Fruit fly (Drosophila melanogaster) whole organism, embryonic: ENCODE data around the gene capu.
A peak's percentile ranks its signal among the peaks of the same experiment; 100 is the strongest.

Experiments
- Antp ChIP-seq: fragments of 200-800 bp; sonication (Bioruptor generic); optimal IDR thresholded peaks from 3 replicates; lab custom pipeline; 2016; ENCODE audit warnings: missing biosample characterization, missing genetic modification characterization
- Atf-2 ChIP-seq: fragments of 200-800 bp; sonication (Bioruptor generic); optimal IDR thresholded peaks from 2 replicates; lab custom pipeline; 2016; ENCODE audit warnings: missing biosample characterization, missing genetic modification characterization
- B-H1 ChIP-seq: fragments of 200-800 bp; sonication (Bioruptor generic); IDR thresholded peaks from 3 replicates; pipeline ENCODE4 v1.3.6; 2022; ENCODE audit warnings: missing biosample characterization, missing genetic modification characterization
- Bteb2 ChIP-seq: fragments of 200-800 bp; sonication (Bioruptor generic); optimal IDR thresholded peaks from 2 replicates; lab custom pipeline; 2016; ENCODE audit warnings: missing biosample characterization, missing genetic modification characterization
- CG1024 ChIP-seq: fragments of 200-800 bp; sonication (Bioruptor generic); IDR thresholded peaks from 2 replicates; pipeline ENCODE4 v1.3.6; 2022; ENCODE audit warnings: missing biosample characterization, missing genetic modification characterization
- CG10654 ChIP-seq: fragments of 200-800 bp; sonication (Bioruptor generic); optimal IDR thresholded peaks from 2 replicates; lab custom pipeline; 2016; ENCODE audit warnings: missing biosample characterization, missing genetic modification characterization
- CG11504 ChIP-seq: fragments of 200-800 bp; sonication (Bioruptor generic); optimal IDR thresholded peaks from 3 replicates; lab custom pipeline; 2019; ENCODE audit warnings: missing biosample characterization, mild to moderate bottlenecking, missing genetic modification characterization, moderate library complexity
- CG17359 ChIP-seq: fragments of 200-800 bp; sonication (Bioruptor generic); optimal IDR thresholded peaks from 3 replicates; lab custom pipeline; 2018; ENCODE audit warnings: missing biosample characterization, mild to moderate bottlenecking, missing genetic modification characterization, moderate library complexity
- CG18011 ChIP-seq: fragments of 200-800 bp; sonication (Bioruptor generic); optimal IDR thresholded peaks from 2 replicates; lab custom pipeline; 2017; ENCODE audit warnings: missing biosample characterization, missing genetic modification characterization, mild to moderate bottlenecking, moderate library complexity, missing genotype
- CG2678 ChIP-seq: fragments of 200-800 bp; sonication (Bioruptor generic); optimal IDR thresholded peaks from 3 replicates; lab custom pipeline; 2019; ENCODE audit warnings: missing biosample characterization, mild to moderate bottlenecking, missing genetic modification characterization, moderate library complexity
- CG3281 ChIP-seq: fragments of 200-800 bp; sonication (Bioruptor generic); optimal IDR thresholded peaks from 3 replicates; lab custom pipeline; 2017; ENCODE audit warnings: missing biosample characterization, mild to moderate bottlenecking, missing genetic modification characterization
- CG3407 ChIP-seq: fragments of 200-800 bp; sonication (Bioruptor generic); optimal IDR thresholded peaks from 2 replicates; lab custom pipeline; 2018; ENCODE audit warnings: missing biosample characterization, mild to moderate bottlenecking, missing genetic modification characterization
- CG34376 ChIP-seq: fragments of 200-800 bp; sonication (Bioruptor generic); optimal IDR thresholded peaks from 2 replicates; lab custom pipeline; 2018; ENCODE audit warnings: missing biosample characterization, mild to moderate bottlenecking, missing genetic modification characterization
- CG3995 ChIP-seq: fragments of 200-800 bp; sonication (Bioruptor generic); optimal IDR thresholded peaks from 3 replicates; lab custom pipeline; 2016; ENCODE audit warnings: missing biosample characterization, missing genetic modification characterization
- CG43689 ChIP-seq: fragments of 200-800 bp; sonication (Bioruptor generic); IDR thresholded peaks from 2 replicates; pipeline ENCODE4 v1.3.6; 2022; ENCODE audit warnings: missing biosample characterization, missing genetic modification characterization
- CG4404 ChIP-seq: fragments of 200-800 bp; sonication (Bioruptor generic); IDR thresholded peaks from 2 replicates; pipeline ENCODE4 v1.3.6; 2022; ENCODE audit warnings: missing biosample characterization, missing genetic modification characterization
- CG4424 ChIP-seq: fragments of 200-800 bp; sonication (Bioruptor generic); optimal IDR thresholded peaks from 3 replicates; lab custom pipeline; 2016; ENCODE audit warnings: missing biosample characterization, missing genetic modification characterization
- CG4730 ChIP-seq: fragments of 200-800 bp; sonication (Bioruptor generic); IDR thresholded peaks from 2 replicates; pipeline ENCODE4 v1.3.6; 2022; ENCODE audit warnings: missing biosample characterization, missing genetic modification characterization
- CG4820 ChIP-seq: fragments of 200-800 bp; sonication (Bioruptor generic); optimal IDR thresholded peaks from 3 replicates; lab custom pipeline; 2016; ENCODE audit warnings: missing biosample characterization, missing genetic modification characterization
- CG5180 ChIP-seq: fragments of 200-800 bp; sonication (Bioruptor generic); optimal IDR thresholded peaks from 3 replicates; lab custom pipeline; 2017; ENCODE audit warnings: missing biosample characterization, missing genetic modification characterization, mild to moderate bottlenecking, moderate library complexity, missing genetic modification reagents
- CG7839 ChIP-seq: fragments of 200-800 bp; sonication (Bioruptor generic); optimal IDR thresholded peaks from 3 replicates; lab custom pipeline; 2018; ENCODE audit warnings: missing biosample characterization, mild to moderate bottlenecking, missing genetic modification characterization, moderate library complexity
- CG8924 ChIP-seq: fragments of 200-800 bp; optimal IDR thresholded peaks from 3 replicates; lab custom pipeline; 2019; ENCODE audit warnings: missing biosample characterization, mild to moderate bottlenecking, missing genetic modification characterization, moderate library complexity
- Dfd ChIP-seq, 2 experiments: fragments of >200 bp; optimal IDR thresholded peaks; 2 replicates each; lab custom pipeline; 2017; ENCODE audit warnings: missing biosample characterization in 2 of 2, missing genetic modification characterization in 2 of 2
- Dref ChIP-seq: fragments of 200-800 bp; sonication (Bioruptor generic); IDR thresholded peaks from 2 replicates; pipeline ENCODE4 v1.3.6; 2022; ENCODE audit warnings: missing biosample characterization, missing genetic modification characterization
- Fer1 ChIP-seq: fragments of 200-800 bp; sonication (Bioruptor generic); optimal IDR thresholded peaks from 2 replicates; lab custom pipeline; 2017; ENCODE audit warnings: missing biosample characterization, mild to moderate bottlenecking, missing genetic modification characterization
- Hmx ChIP-seq: fragments of 200-800 bp; sonication (Bioruptor generic); optimal IDR thresholded peaks from 2 replicates; lab custom pipeline; 2016; ENCODE audit warnings: missing biosample characterization, missing genetic modification characterization
- Meics ChIP-seq: fragments of 200-800 bp; sonication (Bioruptor generic); optimal IDR thresholded peaks from 2 replicates; lab custom pipeline; 2017; ENCODE audit warnings: missing biosample characterization, mild to moderate bottlenecking, missing genetic modification characterization
- Nf-YC ChIP-seq: fragments of 200-800 bp; optimal IDR thresholded peaks from 3 replicates; lab custom pipeline; 2019; ENCODE audit warnings: missing biosample characterization, mild to moderate bottlenecking, missing genetic modification characterization, moderate library complexity
- Opbp ChIP-seq: fragments of 200-800 bp; sonication (Bioruptor generic); IDR thresholded peaks from 3 replicates; pipeline ENCODE4 v1.3.6; 2022; ENCODE audit warnings: missing biosample characterization, missing genetic modification characterization; ENCODE audit not compliant: partially characterized antibody
- Side ChIP-seq: fragments of 200-800 bp; sonication (Bioruptor generic); optimal IDR thresholded peaks from 2 replicates; lab custom pipeline; 2016; ENCODE audit warnings: missing biosample characterization, missing genetic modification characterization
- Sox100B ChIP-seq: fragments of 200-800 bp; sonication (Bioruptor generic); optimal IDR thresholded peaks from 3 replicates; lab custom pipeline; 2018; ENCODE audit warnings: missing biosample characterization, mild to moderate bottlenecking, missing genetic modification characterization
- Sry-β ChIP-seq: fragments of 200-800 bp; sonication (Bioruptor generic); optimal IDR thresholded peaks from 2 replicates; lab custom pipeline; 2018; ENCODE audit warnings: missing biosample characterization, mild to moderate bottlenecking, missing genetic modification characterization, moderate library complexity
- ash1 ChIP-seq: fragments of 200-800 bp; sonication (Bioruptor generic); optimal IDR thresholded peaks from 2 replicates; lab custom pipeline; 2018; ENCODE audit warnings: missing biosample characterization, mild to moderate bottlenecking, missing genetic modification characterization
- bsh ChIP-seq, 2 experiments: fragments of 200-800 bp; sonication (Bioruptor generic); optimal IDR thresholded peaks; 2 replicates each; lab custom pipeline; 2017 to 2018; ENCODE audit warnings: mild to moderate bottlenecking in 2 of 2, missing biosample characterization in 2 of 2, missing genetic modification characterization in 2 of 2, moderate library complexity in 1 of 2
- dimm ChIP-seq: fragments of 200-800 bp; sonication (Bioruptor generic); IDR thresholded peaks from 2 replicates; pipeline ENCODE4 v1.3.6; 2022; ENCODE audit warnings: missing biosample characterization, missing genetic modification characterization
- eve ChIP-seq, 2 experiments: fragments of >200 bp; optimal IDR thresholded peaks; 2 replicates each; lab custom pipeline; 2017; ENCODE audit warnings: missing biosample characterization in 2 of 2, missing genetic modification characterization in 2 of 2
- ewg ChIP-seq: fragments of 200-800 bp; sonication (Bioruptor generic); optimal IDR thresholded peaks from 3 replicates; lab custom pipeline; 2017; ENCODE audit warnings: mild to moderate bottlenecking, missing biosample characterization, missing genetic modification reagents, missing genetic modification characterization
- ftz-f1 ChIP-seq: fragments of 200-800 bp; sonication (Bioruptor generic); optimal IDR thresholded peaks from 2 replicates; lab custom pipeline; 2016; ENCODE audit warnings: missing biosample characterization, missing genetic modification characterization
- gce ChIP-seq: fragments of 200-800 bp; sonication (Bioruptor generic); IDR thresholded peaks from 3 replicates; pipeline ENCODE4 v1.3.6; 2022; ENCODE audit warnings: missing biosample characterization, missing genetic modification characterization
- gcm ChIP-seq: fragments of 200-800 bp; sonication (Bioruptor generic); optimal IDR thresholded peaks from 2 replicates; lab custom pipeline; 2019; ENCODE audit warnings: missing biosample characterization, mild to moderate bottlenecking, missing genetic modification characterization, moderate library complexity
- grau ChIP-seq: fragments of 200-800 bp; optimal IDR thresholded peaks from 3 replicates; lab custom pipeline; 2019; ENCODE audit warnings: missing biosample characterization, mild to moderate bottlenecking, missing genetic modification characterization, moderate library complexity
- ind ChIP-seq: fragments of 200-800 bp; sonication (Bioruptor generic); optimal IDR thresholded peaks from 3 replicates; lab custom pipeline; 2016; ENCODE audit warnings: missing biosample characterization, missing genetic modification characterization
- jigr1 ChIP-seq: fragments of 200-800 bp; sonication (Bioruptor generic); IDR thresholded peaks from 3 replicates; pipeline ENCODE4 v1.3.6; 2022; ENCODE audit warnings: missing biosample characterization, missing genetic modification characterization
- org-1 ChIP-seq: fragments of 200-800 bp; sonication (Bioruptor generic); optimal IDR thresholded peaks from 2 replicates; lab custom pipeline; 2017; ENCODE audit warnings: missing biosample characterization, missing genetic modification characterization
- psq ChIP-seq: fragments of 200-800 bp; sonication (Bioruptor generic); optimal IDR thresholded peaks from 2 replicates; lab custom pipeline; 2017; ENCODE audit warnings: missing biosample characterization, missing genetic modification characterization
- ranshi ChIP-seq: fragments of 200-800 bp; sonication (Bioruptor generic); IDR thresholded peaks from 2 replicates; pipeline ENCODE4 v1.3.6; 2022; ENCODE audit warnings: missing biosample characterization, missing genetic modification characterization
- rib ChIP-seq: fragments of 200-800 bp; sonication (Bioruptor generic); IDR thresholded peaks from 2 replicates; pipeline ENCODE4 v1.3.6; 2022; ENCODE audit warnings: missing biosample characterization, missing genetic modification characterization
- sens-2 ChIP-seq: fragments of 200-800 bp; sonication (Bioruptor generic); IDR thresholded peaks from 2 replicates; pipeline ENCODE4 v1.3.6; 2022; ENCODE audit warnings: missing biosample characterization, missing genetic modification characterization
- slbo ChIP-seq: fragments of 200-800 bp; sonication (Bioruptor generic); IDR thresholded peaks from 2 replicates; pipeline ENCODE4 v1.3.6; 2022; ENCODE audit warnings: missing biosample characterization, missing genetic modification characterization
- slp2 ChIP-seq: fragments of 200-800 bp; sonication (Bioruptor generic); optimal IDR thresholded peaks from 2 replicates; lab custom pipeline; 2016; ENCODE audit warnings: missing biosample characterization, missing genetic modification characterization
- tgo ChIP-seq: fragments of 200-800 bp; sonication (Bioruptor generic); IDR thresholded peaks from 3 replicates; pipeline ENCODE4 v1.3.6; 2022; ENCODE audit warnings: missing biosample characterization, missing genetic modification characterization
- zen ChIP-seq: fragments of 200-800 bp; sonication (Bioruptor generic); optimal IDR thresholded peaks from 3 replicates; lab custom pipeline; 2018; ENCODE audit warnings: missing biosample characterization, mild to moderate bottlenecking, missing genetic modification characterization, moderate library complexity

The capu gene

DNA sequence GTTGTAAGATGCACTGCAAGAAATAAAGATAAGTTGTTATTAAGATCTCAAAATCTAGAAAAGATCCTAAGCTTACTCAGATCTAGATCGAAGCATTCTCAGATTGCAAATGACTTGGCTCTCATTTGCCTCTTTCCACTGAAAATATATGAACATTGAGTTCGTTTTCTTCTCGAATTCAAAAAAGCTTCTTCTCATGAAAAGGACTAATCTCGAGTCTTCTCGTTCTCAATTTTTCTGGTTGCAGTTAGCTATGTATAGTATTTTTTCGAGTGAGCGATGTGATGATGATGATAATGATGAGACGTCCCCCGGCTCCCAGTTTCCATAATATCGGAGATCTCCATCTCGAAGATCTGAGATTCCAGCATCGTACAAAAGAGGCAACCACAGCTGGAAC lies 46.3 kb downstream of the capu start (continued):
- TF ChIP-seq ewg (GFP tag; lab: Kevin White, UChicago) (peak; percentile 8), Dfd (GFP tag; optimal IDR thresholded peaks at IDR 0.05; lab: Kevin White, UChicago) (no peak), Dref (GFP tag; lab: Robert Waterston, UW) (no peak), CG5180 (GFP tag; lab: Kevin White, UChicago) (no peak), CG4730 (GFP tag; lab: Robert Waterston, UW) (no peak), ftz-f1 (no peak), CG10654 (no peak), Antp (GFP tag; lab: Kevin White, UChicago) (peak; percentile 21), slp2 (GFP tag; lab: Kevin White, UChicago) (peak; percentile 3), CG3995 (GFP tag; lab: Kevin White, UChicago) (no peak), CG3407 (GFP tag; lab: Kevin White, UChicago) (peak; percentile 38), Sox100B (GFP tag; lab: Kevin White, UChicago) (peak; percentile 40), bsh (GFP tag; optimal IDR thresholded peaks at IDR 0.05; lab: Kevin White, UChicago) (peak in 1 of 2 experiments; percentile 59), ind (GFP tag; lab: Kevin White, UChicago) (peak; percentile 23), Side (GFP tag; lab: Kevin White, UChicago) (peak; percentile 25), gce (GFP tag; lab: Robert Waterston, UW) (no peak), Fer1 (GFP tag; lab: Kevin White, UChicago) (no peak), slbo (GFP tag; lab: Robert Waterston, UW) (no peak), grau (peak; percentile 45), Meics (GFP tag; lab: Kevin White, UChicago) (no peak), CG11504 (tag; lab: Kevin White, UChicago) (peak; percentile 63), CG4820 (peak; percentile 42), CG7839 (tag; lab: Kevin White, UChicago) (peak; percentile 43), CG1024 (GFP tag; lab: Robert Waterston, UW) (no peak), zen (peak; percentile 38), jigr1 (no peak), sens-2 (no peak), CG4404 (no peak), ranshi (GFP tag; lab: Robert Waterston, UW) (no peak), ash1 (GFP tag; lab: Kevin White, UChicago) (no peak), CG2678 (tag; lab: Kevin White, UChicago) (peak; percentile 62), rib (GFP tag; lab: Robert Waterston, UW) (no peak), Atf-2 (GFP tag; lab: Kevin White, UChicago) (no peak), CG43689 (GFP tag; lab: Robert Waterston, UW) (no peak), CG34376 (GFP tag; lab: Kevin White, UChicago) (no peak), CG17359 (tag; lab: Kevin White, UChicago) (peak; percentile 41), gcm (GFP tag; lab: Kevin White, UChicago) (peak; percentile 40), CG18011 (no peak), Bteb2 (GFP tag; lab: Kevin White, UChicago) (no peak), org-1 (GFP tag; lab: Kevin White, UChicago) (no peak), Opbp (GFP tag; lab: Robert Waterston, UW) (no peak), CG3281 (GFP tag; lab: Kevin White, UChicago) (no peak), CG4424 (GFP tag; lab: Kevin White, UChicago) (peak; percentile 55), Hmx (GFP tag; lab: Kevin White, UChicago) (no peak), psq (GFP tag; lab: Kevin White, UChicago) (no peak), tgo (GFP tag; lab: Robert Waterston, UW) (no peak), Sry-β (GFP tag; lab: Kevin White, UChicago) (peak; percentile 5), Nf-YC (tag; lab: Kevin White, UChicago) (no peak), eve (GFP tag; optimal IDR thresholded peaks at IDR 0.05; lab: Kevin White, UChicago) (peak in 1 of 2 experiments; percentile 86), B-H1 (no peak), CG8924 (tag; lab: Kevin White, UChicago) (peak; percentile 49), dimm (GFP tag; lab: Robert Waterston, UW) (no peak)
